Worm (Caenorhabditis elegans) whole organism, late embryonic: ENCODE data around the gene ZK218.11.

Experiments
- C08G9.2 ChIP-seq: sonication (generic microtip); optimal IDR thresholded peaks from 2 replicates; lab custom pipeline; 2016; ENCODE audit warnings: mild to moderate bottlenecking, missing genetic modification characterization, moderate library complexity, missing compliant biosample characterization
- ceh-48 ChIP-seq: sonication (generic microtip); optimal IDR thresholded peaks from 2 replicates; lab custom pipeline; 2016; ENCODE audit warnings: missing genetic modification characterization, inconsistent platforms, missing compliant biosample characterization

ce11 chrV:17066634-17067033, 41.6 kb downstream of the ZK218.11 start:
- no peak for TF ChIP-seq ceh-48 (tag; lab: Kevin White, UChicago)
- TF ChIP-seq C08G9.2 = no peak
